Fruit fly (Drosophila melanogaster): ENCODE measurements around the gene Elp3.

Elp3 gene

DNA sequence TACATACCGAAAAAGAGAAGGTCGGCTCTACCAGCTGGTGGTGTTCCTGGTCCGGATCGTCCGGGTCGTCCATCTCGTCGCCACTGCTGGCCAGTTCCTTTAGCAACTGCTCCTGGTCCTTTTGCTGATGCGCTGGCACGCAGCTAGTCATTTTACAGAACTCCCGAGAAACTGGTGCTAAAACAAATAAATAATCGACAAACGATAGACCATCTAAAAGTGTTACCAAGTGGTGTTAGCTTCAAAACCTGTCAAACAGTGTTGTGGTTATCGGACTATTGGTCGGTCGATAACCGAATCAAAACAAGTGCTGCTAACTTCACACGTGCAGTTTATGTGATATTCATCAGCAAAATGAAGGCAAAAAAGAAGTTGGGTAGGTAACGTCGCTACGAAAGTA is at the start of gene Elp3, which contains the start of gene morgue:
Gene Elp3, plus strand, starts transcription at position 276 of the 400 bp plus-strand sequence.
Gene morgue, minus strand, starts transcription at position 224 of the 400 bp plus-strand sequence.
- no peak for TF ChIP-seq noc (tag; optimal IDR thresholded peaks at IDR 0.05)

DNA sequence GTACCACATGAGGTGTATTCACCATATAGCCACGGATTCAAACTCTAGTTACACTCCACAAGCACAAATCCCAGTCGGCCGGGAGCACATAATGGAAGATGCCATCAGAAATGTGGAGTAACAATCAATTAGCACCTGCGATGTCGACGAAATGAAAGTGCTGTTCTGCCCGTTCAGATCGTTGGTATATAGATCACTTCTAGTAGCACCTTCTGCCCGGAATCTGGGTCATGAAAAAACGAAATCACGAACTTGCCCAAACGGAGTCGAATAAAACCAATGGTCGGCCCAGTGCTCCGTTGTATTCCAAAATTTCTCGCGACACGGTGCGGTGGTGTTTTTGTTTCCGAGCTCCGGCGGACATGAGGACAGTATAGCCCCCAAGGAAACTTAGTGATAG is 43.9 kb upstream of the Elp3 start, which contains the start of gene CG33003:
Gene CG33003, plus strand, starts transcription at position 301 of the 400 bp plus-strand sequence.
- TF ChIP-seq noc (tag; optimal IDR thresholded peaks at IDR 0.05): no peak

DNA sequence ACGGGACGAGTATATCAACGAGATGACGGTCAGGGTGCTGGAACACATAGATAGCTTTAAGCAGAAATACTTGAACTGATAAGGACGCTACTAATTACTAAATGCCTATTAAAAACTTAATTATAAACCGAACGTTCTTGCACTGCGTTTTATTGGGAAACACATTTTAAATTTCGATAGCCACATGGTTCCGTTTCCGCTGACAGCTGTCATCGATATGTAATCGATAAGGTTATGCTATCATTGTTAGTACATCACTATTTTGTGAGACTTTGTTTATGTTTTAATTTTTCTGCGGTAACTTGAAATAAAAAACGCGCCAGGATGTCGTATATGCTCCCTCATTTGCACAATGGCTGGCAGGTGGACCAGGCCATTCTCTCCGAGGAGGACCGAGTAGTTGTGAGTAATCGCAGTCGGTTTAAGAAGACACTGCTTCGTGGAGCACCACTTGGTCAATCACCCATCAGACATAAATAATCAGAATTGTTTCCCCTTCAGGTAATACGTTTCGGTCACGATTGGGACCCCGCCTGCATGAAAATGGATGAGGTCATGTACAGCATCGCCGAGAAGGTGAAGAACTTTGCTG is 41.4 kb upstream of the Elp3 start, which contains the start of gene Dim1:
Gene Dim1, plus strand, starts transcription at position 239 of the 592 bp plus-strand sequence.
- no peak for TF ChIP-seq noc (tag; optimal IDR thresholded peaks at IDR 0.05)

DNA sequence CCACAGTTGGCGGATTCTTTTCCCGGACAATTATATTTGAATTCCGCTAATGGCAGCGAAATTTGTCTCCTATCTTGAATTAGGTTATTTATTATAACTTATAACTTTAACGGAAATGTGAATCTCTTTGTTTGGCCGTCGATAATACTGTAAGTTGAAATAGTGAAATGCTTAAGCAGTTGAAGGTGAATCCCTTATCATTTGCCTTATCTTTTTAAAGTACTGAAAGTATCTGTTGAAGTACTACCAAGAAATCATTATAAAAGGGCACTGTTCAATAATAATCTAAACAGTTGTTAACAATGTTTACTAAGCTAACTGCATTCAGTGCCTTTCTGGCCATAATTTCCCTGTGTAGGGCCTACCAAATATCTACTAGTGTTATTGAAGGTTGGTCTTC is 33.7 kb upstream of the Elp3 start, which contains the start of gene CG43055:
Gene CG43055, plus strand, starts transcription at position 301 of the 400 bp plus-strand sequence.
- no peak for TF ChIP-seq noc (tag; optimal IDR thresholded peaks at IDR 0.05)

DNA sequence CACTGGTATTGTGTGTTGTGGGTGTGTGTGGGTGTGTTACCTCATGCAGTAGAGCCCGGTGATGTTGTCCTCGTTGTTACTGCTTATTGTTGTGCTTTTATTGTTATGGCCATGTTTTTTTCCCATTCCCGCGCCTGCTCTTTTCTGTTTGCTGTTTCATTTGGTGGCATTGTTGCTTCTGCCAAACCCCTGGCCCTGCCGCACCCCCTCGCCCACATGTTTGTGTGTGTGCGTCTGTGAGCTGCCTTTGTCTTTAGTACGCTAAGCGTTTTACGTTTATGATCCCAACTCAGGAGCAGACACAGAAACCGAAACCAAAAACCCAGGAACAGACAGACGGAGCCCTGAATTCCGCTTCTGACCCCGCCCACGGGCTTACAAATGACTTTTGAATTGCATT is 30.5 kb upstream of the Elp3 start:
- no peak for TF ChIP-seq noc (tag; optimal IDR thresholded peaks at IDR 0.05)

DNA sequence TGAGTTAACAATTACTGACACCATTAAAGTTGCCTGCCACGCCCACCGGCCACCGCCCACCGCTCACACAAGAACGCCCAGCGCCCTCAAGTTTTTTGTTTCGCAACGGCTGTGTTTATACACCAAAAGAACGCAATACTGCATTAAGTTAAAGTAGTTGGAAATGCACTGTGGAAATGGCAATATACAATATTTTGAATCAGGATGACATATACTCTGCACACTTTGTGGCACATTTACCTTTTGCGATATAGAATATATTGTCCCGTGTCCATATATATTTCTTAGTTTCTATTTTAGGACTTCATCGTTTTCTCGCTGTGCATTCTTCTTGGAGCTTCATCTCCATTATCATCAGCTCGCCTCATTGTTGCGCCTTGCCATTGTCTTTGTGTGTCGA is 28.4 kb upstream of the Elp3 start:
- no peak for TF ChIP-seq noc (tag; optimal IDR thresholded peaks at IDR 0.05)

DNA sequence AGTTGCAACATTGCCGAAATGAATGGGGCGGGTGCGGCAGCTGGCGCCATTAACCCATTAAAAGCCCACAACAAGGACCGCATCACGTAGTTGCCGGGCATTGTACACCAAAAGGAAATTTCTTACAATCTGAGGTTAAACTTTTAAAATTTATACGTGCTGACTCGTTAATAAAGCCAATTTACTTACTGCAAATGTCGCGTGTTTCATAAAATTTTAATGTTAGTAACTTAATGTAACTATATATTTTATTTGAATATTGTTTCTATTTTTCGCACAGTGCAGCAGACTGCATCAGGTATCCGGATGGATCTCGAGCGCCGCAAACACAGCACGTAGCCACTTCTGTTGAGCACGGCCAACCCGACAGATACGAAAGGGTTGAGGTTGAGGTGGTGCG is 27.6 kb upstream of the Elp3 start:
- TF ChIP-seq noc (tag; optimal IDR thresholded peaks at IDR 0.05): no peak

DNA sequence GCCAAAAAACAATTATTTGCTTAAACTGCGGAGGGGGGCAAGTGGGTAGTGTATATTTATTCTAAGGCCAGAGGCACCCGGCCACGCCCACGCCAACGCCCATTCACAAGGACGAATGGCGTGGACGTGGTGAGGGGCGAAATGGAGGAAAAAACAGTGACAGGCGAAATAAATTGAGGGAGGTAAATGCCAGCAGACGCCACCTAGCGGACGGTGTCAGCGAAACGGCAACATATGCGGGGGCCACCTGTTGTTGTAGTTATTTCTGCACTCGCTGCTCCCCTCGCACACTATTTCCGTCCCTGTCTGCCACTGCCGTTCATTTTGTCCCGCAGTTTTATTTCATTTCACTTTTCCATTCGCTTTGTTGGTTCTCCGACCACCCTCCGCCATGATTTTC is 26.6 kb upstream of the Elp3 start:
- no peak for TF ChIP-seq noc (tag; optimal IDR thresholded peaks at IDR 0.05)

DNA sequence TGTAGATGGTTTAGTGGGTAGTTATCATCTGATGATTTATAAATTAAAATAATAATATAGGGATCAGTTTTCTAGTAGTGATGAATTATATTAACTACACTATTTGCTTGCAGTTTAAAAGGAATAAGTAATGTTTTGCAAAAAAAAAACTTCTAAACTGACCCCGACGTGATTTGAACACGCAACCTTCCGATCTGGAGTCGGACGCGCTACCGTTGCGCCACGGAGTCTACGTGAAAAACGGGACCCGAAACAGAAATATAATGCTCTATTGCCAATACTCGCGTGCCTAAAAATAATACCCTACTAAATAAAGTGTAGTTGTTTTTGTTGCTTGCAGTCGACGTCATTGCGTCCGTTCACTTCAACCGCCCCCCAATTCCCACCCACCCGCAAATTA is 25.7 kb upstream of the Elp3 start:
- TF ChIP-seq noc (tag; optimal IDR thresholded peaks at IDR 0.05): no peak

DNA sequence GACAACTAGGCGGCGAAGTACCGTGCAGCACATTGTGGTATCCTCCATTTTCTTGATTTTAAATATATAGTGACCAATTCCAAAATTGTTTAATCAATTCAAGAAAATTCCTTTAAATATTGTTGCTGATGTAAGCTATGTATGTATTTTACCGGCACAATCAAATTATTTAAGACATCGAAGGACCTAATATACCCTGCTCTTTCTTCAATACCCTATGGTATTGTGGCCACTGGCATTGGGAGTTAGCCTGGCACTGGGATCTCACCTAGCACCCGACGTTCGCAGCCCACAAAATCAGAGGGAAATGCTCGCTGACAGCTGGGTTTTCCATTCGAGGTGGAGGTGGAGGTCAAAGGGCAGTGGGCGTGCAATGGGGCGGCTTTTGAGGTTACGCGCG is 22.4 kb upstream of the Elp3 start:
- no peak for TF ChIP-seq noc (tag; optimal IDR thresholded peaks at IDR 0.05)

DNA sequence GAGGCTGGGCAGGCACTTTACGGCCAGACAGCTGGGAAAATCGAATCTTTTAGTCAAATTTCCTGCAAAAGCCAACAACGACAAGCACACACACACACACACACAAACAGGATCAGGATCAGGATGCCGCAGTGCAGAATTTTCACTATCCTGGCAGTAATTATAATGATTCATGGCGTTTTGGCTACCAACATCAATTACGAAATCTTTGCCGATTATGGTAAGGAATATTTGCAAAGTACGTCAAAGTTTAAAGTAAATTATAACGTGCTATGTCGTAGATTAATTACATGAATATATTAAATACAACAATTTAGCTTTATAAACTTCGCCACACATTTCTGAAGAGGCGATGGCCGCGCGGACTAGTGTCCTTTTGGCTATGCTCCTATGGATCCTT is 10.9 kb upstream of the Elp3 start, which contains the start of the genes CG34177 and CG34178:
Gene CG34177, plus strand, starts transcription at position 301 of the 400 bp plus-strand sequence.
Gene CG34178, plus strand, starts transcription at position 301 of the 400 bp plus-strand sequence.
- TF ChIP-seq noc (tag; optimal IDR thresholded peaks at IDR 0.05): no peak

DNA sequence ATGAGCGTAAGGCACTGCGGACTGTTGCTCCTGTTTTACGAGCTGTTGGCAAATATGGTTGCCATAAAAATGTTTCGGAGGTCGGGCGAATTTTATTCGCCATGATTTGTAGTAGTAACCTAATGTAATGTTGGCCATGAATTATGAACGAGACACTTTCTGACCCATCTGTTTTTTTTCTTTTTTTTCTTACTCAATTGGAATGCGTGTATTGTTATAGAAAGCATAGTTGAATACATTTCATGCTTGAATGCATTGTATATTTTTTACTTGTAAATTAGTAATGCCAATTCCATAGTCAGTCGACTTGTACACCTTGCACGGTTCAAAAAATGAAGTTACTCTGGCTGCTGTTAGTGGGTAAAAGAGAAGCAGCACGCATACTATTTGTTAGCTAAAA is 7.0 kb upstream of the Elp3 start, which contains the start of gene CG43056:
Gene CG43056, plus strand, starts transcription at position 301 of the 400 bp plus-strand sequence.
- no peak for TF ChIP-seq noc (tag; optimal IDR thresholded peaks at IDR 0.05)

DNA sequence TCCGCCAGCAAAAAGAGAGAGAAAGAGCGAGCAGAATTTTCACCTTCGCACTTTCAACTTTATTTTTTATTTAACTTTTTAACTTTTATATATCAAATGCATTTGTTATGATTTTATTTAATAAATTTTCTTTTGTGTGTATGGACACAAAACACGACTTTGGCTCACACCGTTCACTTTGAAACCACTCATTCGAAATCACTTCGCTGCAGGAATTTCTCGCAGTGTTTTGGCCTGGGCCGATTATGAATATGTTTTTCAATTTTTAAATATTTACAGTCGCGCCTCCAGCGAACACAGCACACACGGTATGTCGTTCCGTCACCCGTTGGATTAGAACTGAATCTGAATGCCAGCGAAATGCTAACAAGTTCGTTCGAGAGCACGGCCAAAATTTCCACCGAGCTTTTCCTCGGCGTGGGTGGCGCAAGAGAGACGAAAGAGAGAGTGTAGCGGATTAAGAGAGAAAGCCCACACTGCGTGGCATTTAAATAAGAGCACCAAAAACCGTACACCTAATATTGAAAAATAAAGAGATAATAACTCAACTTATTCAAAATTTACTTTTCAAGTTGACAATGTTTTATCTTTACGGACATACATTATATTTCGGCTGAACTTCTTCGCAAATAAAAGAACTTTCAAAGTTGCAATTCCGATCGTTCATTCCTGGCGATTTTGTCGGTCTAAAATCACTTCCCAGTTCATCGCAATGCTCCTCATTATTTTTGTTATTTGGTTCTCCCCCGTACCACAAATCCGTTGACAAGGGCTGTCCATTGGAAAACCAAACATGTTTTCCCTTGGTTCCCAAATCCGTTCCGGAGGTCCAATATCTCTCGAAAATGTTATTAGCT is 3.4 kb upstream of the Elp3 start, which contains the start of gene CG15431:
Gene CG15431, minus strand, starts transcription at position 402 of the 857 bp plus-strand sequence.
- no peak for TF ChIP-seq noc (tag; optimal IDR thresholded peaks at IDR 0.05)

DNA sequence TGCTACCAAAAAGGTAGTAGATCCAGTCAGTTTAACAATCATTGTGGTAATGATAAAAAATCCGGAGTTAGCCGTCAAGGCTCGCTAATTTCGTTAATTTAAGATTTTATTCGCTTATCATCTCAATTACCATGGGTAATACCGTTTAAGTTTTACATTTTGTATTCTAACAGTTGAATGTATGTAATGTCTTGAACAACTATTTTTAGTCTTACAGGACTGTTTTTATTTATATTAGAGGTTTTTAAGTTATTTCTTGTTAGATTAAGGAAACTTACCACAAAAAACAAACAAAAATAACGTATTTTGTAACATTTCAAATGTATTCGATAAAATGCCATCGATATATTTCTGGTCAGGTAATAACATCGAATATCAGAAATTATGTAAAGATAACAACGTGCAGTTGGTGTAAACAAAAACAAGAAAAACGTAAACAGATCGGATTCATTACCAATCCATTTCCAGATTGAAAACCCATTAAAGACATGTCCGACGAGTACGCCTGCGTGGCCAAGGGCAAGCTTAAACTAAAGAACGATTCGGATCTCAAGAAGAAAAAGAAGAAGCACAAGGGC is 2.4 kb upstream of the Elp3 start, which contains the start of the genes Sfp24F and CG15432:
Gene Sfp24F, minus strand, starts transcription at position 51 of the 578 bp plus-strand sequence.
Gene CG15432, plus strand, starts transcription at position 311 of the 578 bp plus-strand sequence.
- TF ChIP-seq noc (tag; optimal IDR thresholded peaks at IDR 0.05): no peak

DNA sequence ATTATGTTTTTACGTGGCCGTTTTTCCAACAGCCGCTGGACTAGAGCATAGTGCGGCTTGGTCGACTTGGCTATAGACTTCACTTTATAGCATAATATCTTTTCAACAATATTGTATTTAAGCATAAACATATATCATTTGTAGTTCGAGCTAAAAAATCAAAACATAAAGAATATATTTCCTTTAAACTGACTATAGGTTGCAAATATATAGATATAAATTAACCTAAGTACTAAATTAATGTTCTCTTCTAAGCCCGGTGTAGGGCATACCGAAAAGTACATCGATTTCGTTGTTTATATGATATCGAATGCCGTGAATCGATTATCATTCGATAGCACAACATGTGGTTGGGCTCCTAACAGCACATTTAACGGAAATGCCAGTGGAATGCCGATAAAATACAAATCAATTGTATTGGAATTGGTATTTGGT is 4.1 kb downstream of the Elp3 start, which contains the start of gene MFS18:
Gene MFS18, minus strand, starts transcription at position 54 of the 435 bp plus-strand sequence.
- peak; percentile 91 for TF ChIP-seq noc (tag; optimal IDR thresholded peaks at IDR 0.05)

DNA sequence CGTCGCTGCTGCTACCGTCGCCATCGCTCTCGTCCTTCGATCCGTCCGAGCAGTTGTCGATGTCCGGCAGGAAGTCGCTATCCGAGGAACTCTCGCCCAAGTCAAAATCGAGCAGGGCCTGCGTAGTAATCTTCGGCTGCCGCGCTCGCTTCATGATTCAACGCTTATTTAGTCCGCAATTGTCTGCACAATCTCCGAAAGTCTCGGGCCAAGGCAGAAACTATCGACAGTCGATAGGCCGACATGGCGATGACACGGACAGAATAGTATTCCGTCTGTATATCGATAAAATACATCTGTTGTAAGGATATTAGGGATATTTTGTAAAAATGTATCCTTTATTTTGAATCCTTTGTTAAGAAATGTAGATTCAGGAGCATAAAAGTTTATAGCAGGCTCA is 8.3 kb downstream of the Elp3 start, which contains the start of gene CG15439:
Gene CG15439, minus strand, starts transcription at position 241 of the 400 bp plus-strand sequence.
- TF ChIP-seq noc (tag; optimal IDR thresholded peaks at IDR 0.05): no peak

All from whole organism, larva.